Worm (Caenorhabditis elegans) whole organism, young adult: ENCODE measurements around the gene F31F4.11.
A peak's percentile ranks its signal among the peaks of the same experiment; 100 is the strongest.

ENCODE experiments used
- B0019.2 ChIP-seq: fragments of 200-800 bp; sonication (Bioruptor generic); conservative IDR thresholded peaks from 2 replicates; pipeline ENCODE4 v1.3.6; 2022; ENCODE audit warnings: missing genetic modification reagents, missing genetic modification characterization, missing compliant biosample characterization
- B0261.1 ChIP-seq: sonication (generic microtip); optimal IDR thresholded peaks from 2 replicates; lab custom pipeline; 2016; ENCODE audit warnings: mild to moderate bottlenecking, missing genetic modification characterization, moderate library complexity, missing compliant biosample characterization
- B0336.3 ChIP-seq: fragments of 200-800 bp; sonication (Bioruptor generic); IDR thresholded peaks from 2 replicates; pipeline ENCODE4 v1.3.6; 2022; ENCODE audit warnings: missing genetic modification characterization, missing compliant biosample characterization
- C17E4.6 ChIP-seq: fragments of 200-800 bp; sonication (Bioruptor generic); IDR thresholded peaks from 2 replicates; pipeline ENCODE4 v1.3.6; 2022; ENCODE audit warnings: missing genetic modification reagents, missing genetic modification characterization, missing compliant biosample characterization
- D2030.7 ChIP-seq: fragments of 200-800 bp; sonication (Bioruptor generic); IDR thresholded peaks from 2 replicates; pipeline ENCODE4 v1.3.6; 2022; ENCODE audit warnings: missing genetic modification reagents, missing genetic modification characterization, missing compliant biosample characterization
- F55B11.4 ChIP-seq: sonication (generic microtip); optimal IDR thresholded peaks from 2 replicates; lab custom pipeline; 2016; ENCODE audit warnings: missing compliant biosample characterization, missing genetic modification characterization, borderline replicate concordance; ENCODE audit not compliant: insufficient read depth
- F57A8.1 ChIP-seq: fragments of 200-800 bp; sonication (Bioruptor generic); optimal IDR thresholded peaks from 2 replicates; lab custom pipeline; 2018; ENCODE audit warnings: mild to moderate bottlenecking, missing genetic modification characterization, moderate library complexity, missing compliant biosample characterization
- F57C9.4 ChIP-seq: sonication (generic microtip); optimal IDR thresholded peaks from 2 replicates; lab custom pipeline; 2017; ENCODE audit warnings: mild to moderate bottlenecking, missing genetic modification characterization, missing compliant biosample characterization
- K12H6.12 ChIP-seq: fragments of 200-800 bp; sonication (Bioruptor generic); optimal IDR thresholded peaks from 2 replicates; lab custom pipeline; 2018; ENCODE audit warnings: mild to moderate bottlenecking, missing genetic modification characterization, missing compliant biosample characterization
- Y56A3A.18 ChIP-seq: fragments of 200-800 bp; sonication (Bioruptor generic); IDR thresholded peaks from 2 replicates; pipeline ENCODE4 v1.3.6; 2022; ENCODE audit warnings: missing genetic modification reagents, missing genetic modification characterization, missing compliant biosample characterization
- Y95B8A.8 ChIP-seq: fragments of 200-800 bp; sonication (Bioruptor generic); IDR thresholded peaks from 2 replicates; pipeline ENCODE4 v1.3.6; 2022; ENCODE audit warnings: missing genetic modification reagents, missing genetic modification characterization, missing compliant biosample characterization
- ama-1 ChIP-seq, 3 experiments: fragments of 150-350 bp in 1 of 3; sonication (generic microtip) in 2 of 3; optimal IDR thresholded peaks; 2 replicates each; lab custom pipeline; 2014 to 2018; ENCODE audit warnings: missing biosample characterization in 2 of 3, missing genetic modification characterization in 2 of 3, missing genetic modification reagents in 2 of 3
- athp-1 ChIP-seq: sonication (generic microtip); optimal IDR thresholded peaks from 2 replicates; lab custom pipeline; 2017; ENCODE audit warnings: mild to moderate bottlenecking, missing genetic modification characterization, missing compliant biosample characterization
- cebp-2 ChIP-seq: fragments of 200-800 bp; sonication (Bioruptor generic); IDR thresholded peaks from 2 replicates; pipeline ENCODE4 v1.3.6; 2022; ENCODE audit warnings: missing genetic modification characterization, missing compliant biosample characterization
- ceh-100 ChIP-seq: fragments of 200-800 bp; sonication (Bioruptor generic); IDR thresholded peaks from 2 replicates; pipeline ENCODE4 v1.3.6; 2022; ENCODE audit warnings: missing genetic modification reagents, missing genetic modification characterization, missing compliant biosample characterization
- ceh-27 ChIP-seq: fragments of 200-800 bp; sonication (Bioruptor generic); optimal IDR thresholded peaks from 2 replicates; lab custom pipeline; 2018; ENCODE audit warnings: mild to moderate bottlenecking, missing genetic modification characterization, moderate library complexity, missing compliant biosample characterization
- ceh-40 ChIP-seq: fragments of 200-800 bp; sonication (Bioruptor generic); IDR thresholded peaks from 2 replicates; pipeline ENCODE4 v1.3.6; 2022; ENCODE audit warnings: missing genetic modification characterization, missing compliant biosample characterization
- ceh-79 ChIP-seq: sonication (generic microtip); optimal IDR thresholded peaks from 2 replicates; lab custom pipeline; 2017; ENCODE audit warnings: mild to moderate bottlenecking, missing genetic modification characterization, missing compliant biosample characterization
- ceh-91 ChIP-seq: fragments of 200-800 bp; sonication (Bioruptor generic); IDR thresholded peaks from 2 replicates; pipeline ENCODE4 v1.3.6; 2022; ENCODE audit warnings: missing genetic modification reagents, missing genetic modification characterization, missing compliant biosample characterization
- die-1 ChIP-seq: sonication (generic microtip); optimal IDR thresholded peaks from 2 replicates; lab custom pipeline; 2016; ENCODE audit warnings: missing genotype, mild to moderate bottlenecking, missing genetic modification characterization, missing compliant biosample characterization
- dox-1 ChIP-seq: fragments of 200-800 bp; sonication (Bioruptor generic); IDR thresholded peaks from 2 replicates; pipeline ENCODE4 v1.3.6; 2022; ENCODE audit warnings: missing genetic modification reagents, missing genetic modification characterization, missing compliant biosample characterization
- gei-17 ChIP-seq: fragments of 200-800 bp; sonication (Bioruptor generic); optimal IDR thresholded peaks from 2 replicates; lab custom pipeline; 2018; ENCODE audit warnings: mild to moderate bottlenecking, missing genetic modification characterization, missing compliant biosample characterization
- hlh-12 ChIP-seq: sonication (generic microtip); optimal IDR thresholded peaks from 2 replicates; lab custom pipeline; 2016; ENCODE audit warnings: missing genetic modification characterization, missing compliant biosample characterization
- hmg-1.2 ChIP-seq: fragments of 200-800 bp; sonication (Bioruptor generic); IDR thresholded peaks from 2 replicates; pipeline ENCODE4 v1.3.6; 2022; ENCODE audit warnings: missing genetic modification reagents, missing genetic modification characterization, missing compliant biosample characterization
- madf-10 ChIP-seq: sonication (generic microtip); optimal IDR thresholded peaks from 2 replicates; lab custom pipeline; 2016; ENCODE audit warnings: mild to moderate bottlenecking, missing genetic modification characterization, missing compliant biosample characterization
- madf-3 ChIP-seq: fragments of 200-800 bp; sonication (Bioruptor generic); IDR thresholded peaks from 2 replicates; pipeline ENCODE4 v1.3.6; 2022; ENCODE audit warnings: missing genetic modification reagents, missing genetic modification characterization, missing compliant biosample characterization
- mes-4 ChIP-seq: sonication (generic microtip); optimal IDR thresholded peaks from 2 replicates; lab custom pipeline; 2016; ENCODE audit warnings: missing genotype, missing genetic modification characterization, missing compliant biosample characterization
- nfyb-1 ChIP-seq: fragments of 200-800 bp; sonication (Bioruptor generic); IDR thresholded peaks from 2 replicates; pipeline ENCODE4 v1.3.6; 2022; ENCODE audit warnings: missing genetic modification reagents, missing genetic modification characterization, missing compliant biosample characterization
- nhr-179 ChIP-seq: sonication (generic microtip); optimal IDR thresholded peaks from 2 replicates; lab custom pipeline; 2016; ENCODE audit warnings: mild to moderate bottlenecking, missing genetic modification characterization, missing compliant biosample characterization
- nhr-80 ChIP-seq: sonication (generic microtip); optimal IDR thresholded peaks from 2 replicates; lab custom pipeline; 2016; ENCODE audit warnings: missing genetic modification characterization, missing compliant biosample characterization
- rpc-1 ChIP-seq, 2 experiments: fragments of 150-350 bp in 1 of 2; sonication (generic microtip) in 1 of 2; optimal IDR thresholded peaks; 2 replicates each; lab custom pipeline; 2014 to 2018; ENCODE audit warnings: missing biosample characterization in 1 of 2, missing genetic modification characterization in 1 of 2, missing genetic modification reagents in 1 of 2, missing genotype in 1 of 2
- snpc-1.3 ChIP-seq: sonication (generic microtip); optimal IDR thresholded peaks from 2 replicates; lab custom pipeline; 2017; ENCODE audit warnings: missing genetic modification characterization, mild to moderate bottlenecking, missing compliant biosample characterization, antibody characterized with exemption, moderate library complexity, missing genotype, missing genetic modification reagents; ENCODE audit not compliant: insufficient read depth
- snpc-4 ChIP-seq, 5 experiments: fragments of 150-350 bp in 1 of 5; sonication (generic microtip) in 4 of 5; optimal IDR thresholded peaks; 2 replicates each; lab custom pipeline; 2014 to 2018; ENCODE audit warnings: missing genetic modification characterization in 5 of 5, missing biosample characterization in 3 of 5, antibody characterized with exemption in 2 of 5, mild to moderate bottlenecking in 2 of 5, missing compliant biosample characterization in 2 of 5, missing genotype in 2 of 5, moderate library complexity in 2 of 5, missing genetic modification reagents in 1 of 5
- sptf-2 ChIP-seq: fragments of 200-800 bp; sonication (Bioruptor generic); optimal IDR thresholded peaks from 2 replicates; lab custom pipeline; 2018; ENCODE audit warnings: mild to moderate bottlenecking, missing genetic modification characterization, missing compliant biosample characterization
- unc-130 ChIP-seq: sonication (generic microtip); optimal IDR thresholded peaks from 2 replicates; lab custom pipeline; 2016; ENCODE audit warnings: missing genetic modification reagents, missing genetic modification characterization, missing compliant biosample characterization
- unc-62 ChIP-seq: fragments of 150-350 bp; optimal IDR thresholded peaks from 2 replicates; lab custom pipeline; 2014; ENCODE audit warnings: missing biosample characterization, missing genetic modification reagents, missing genetic modification characterization
- zfh-2 ChIP-seq: fragments of 200-800 bp; sonication (Bioruptor generic); conservative IDR thresholded peaks from 2 replicates; pipeline ENCODE4 v1.3.6; 2022; ENCODE audit warnings: missing genetic modification reagents, missing genetic modification characterization, missing compliant biosample characterization
- ztf-18 ChIP-seq: sonication (generic microtip); optimal IDR thresholded peaks from 2 replicates; lab custom pipeline; 2016; ENCODE audit warnings: missing genotype, mild to moderate bottlenecking, missing genetic modification characterization, missing compliant biosample characterization
- ztf-3 ChIP-seq: fragments of 200-800 bp; sonication (Bioruptor generic); optimal IDR thresholded peaks from 2 replicates; lab custom pipeline; 2018; ENCODE audit warnings: mild to moderate bottlenecking, missing genetic modification characterization, missing compliant biosample characterization

Gene F31F4.11

ce11 chrV:622902-623301 is 41.3 kb downstream of the F31F4.11 start, which contains the start of gene F48G7.5:
Gene F48G7.5 (minus strand): TSS chrV:622935.
- TF ChIP-seq ztf-3 (GFP tag; lab: Kevin White, UChicago) (no peak), nhr-80 (tag; lab: Kevin White, UChicago) (no peak), F57A8.1 (no peak), madf-10 (tag; lab: Kevin White, UChicago) (no peak), mes-4 (tag; lab: Kevin White, UChicago) (no peak), snpc-1.3 (no peak), ztf-18 (tag; lab: Kevin White, UChicago) (no peak), unc-62 (GFP tag; lab: Kevin White, UChicago) (no peak), unc-130 (GFP tag; lab: Kevin White, UChicago) (no peak), nhr-179 (tag; lab: Kevin White, UChicago) (no peak), die-1 (tag; lab: Kevin White, UChicago) (no peak), B0261.1 (no peak), athp-1 (tag; lab: Kevin White, UChicago) (no peak), ceh-79 (no peak), Y56A3A.18 (GFP tag; lab: Robert Waterston, UW) (no peak), cebp-2 (no peak), gei-17 (GFP tag; lab: Kevin White, UChicago) (no peak)

DNA sequence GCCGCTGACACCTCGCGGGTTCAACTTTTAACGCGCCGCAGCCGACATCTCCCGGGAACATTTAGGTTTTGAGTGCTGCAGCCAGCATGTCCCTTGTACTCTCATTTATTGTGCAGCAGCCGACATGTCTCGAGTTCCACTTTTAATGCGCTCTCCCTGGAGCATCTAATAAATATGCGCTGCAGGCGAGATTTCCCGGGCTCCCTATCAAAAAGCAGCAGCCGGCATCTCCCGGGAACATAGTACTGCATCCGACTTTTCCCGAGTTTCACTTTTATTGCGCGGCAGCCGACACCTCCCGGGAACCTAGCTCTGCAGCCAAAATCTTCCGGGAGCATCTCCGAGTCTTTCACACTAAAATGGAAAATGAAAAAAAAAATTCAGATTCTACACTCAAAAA is 43.2 kb downstream of the F31F4.11 start:
- TF ChIP-seq sptf-2 (no peak), zfh-2 (GFP tag; lab: Robert Waterston, UW) (peak; percentile 51; the same call in 1 of the 2 replicates)
- TF ChIP-seq, all 124 proteins: peak for 1

- TF ChIP-seq C17E4.6 (no peak), snpc-1.3 (no peak), F57C9.4 (tag; lab: Kevin White, UChicago) (no peak), nhr-179 (tag; lab: Kevin White, UChicago) (no peak), ceh-100 (GFP tag; lab: Robert Waterston, UW) (no peak), K12H6.12 (peak; percentile 54), ceh-91 (GFP tag; lab: Robert Waterston, UW) (no peak), B0336.3 (GFP tag; lab: Robert Waterston, UW) (no peak), ama-1 (optimal IDR thresholded peaks at IDR 0.05; lab: Kevin White, UChicago) (no peak), ama-1 (GFP tag; optimal IDR thresholded peaks at IDR 0.05; lab: Kevin White, UChicago) (no peak), dox-1 (GFP tag; lab: Robert Waterston, UW) (peak; percentile 54), rpc-1 (optimal IDR thresholded peaks at IDR 0.05; lab: Kevin White, UChicago) (no peak), rpc-1 (tag; optimal IDR thresholded peaks at IDR 0.05; lab: Kevin White, UChicago) (no peak), hmg-1.2 (GFP tag; lab: Robert Waterston, UW) (peak; percentile 89), ceh-27 (GFP tag; lab: Kevin White, UChicago) (peak; percentile 41), D2030.7 (no peak), ceh-40 (GFP tag; lab: Robert Waterston, UW) (no peak), F55B11.4 (no peak), snpc-4 (GFP tag; optimal IDR thresholded peaks at IDR 0.05; lab: Kevin White, UChicago) (no peak), snpc-4 (tag; optimal IDR thresholded peaks at IDR 0.05; lab: Kevin White, UChicago) (peak in 1 of 4 experiments; percentile 54), nhr-80 (tag; lab: Kevin White, UChicago) (peak; percentile 20)
Measured at ce11 chrV:619054-619453, 45.2 kb downstream of the F31F4.11 start, which contains the start of gene F48G7.4. Gene F48G7.4 (plus strand): TSS chrV:619453.

DNA sequence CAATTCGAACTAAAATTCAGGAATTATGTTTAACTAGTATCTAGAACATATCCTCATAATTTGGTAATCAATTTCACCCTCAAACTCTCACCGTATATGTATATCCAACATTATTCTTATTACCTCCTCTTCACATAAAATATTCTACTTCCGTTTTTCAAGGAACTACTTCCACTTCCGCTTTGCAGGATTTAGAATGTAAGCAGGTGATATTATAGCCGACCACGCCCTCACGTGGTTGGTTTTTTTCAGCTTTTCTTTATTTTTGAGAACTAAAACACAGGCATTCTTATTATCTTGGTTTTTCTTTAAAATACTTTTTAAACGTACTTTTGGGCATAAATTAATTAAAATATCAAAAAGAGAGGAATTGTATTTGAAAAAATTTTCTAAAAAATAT is 46.3 kb downstream of the F31F4.11 start:
- TF ChIP-seq Y95B8A.8 (GFP tag; lab: Robert Waterston, UW): no peak
- no peak for TF ChIP-seq F57C9.4 (tag; lab: Kevin White, UChicago)
- no peak for TF ChIP-seq hlh-12 (tag; lab: Kevin White, UChicago)
- TF ChIP-seq B0019.2 (GFP tag; lab: Robert Waterston, UW): no peak
- TF ChIP-seq madf-3 (GFP tag; lab: Robert Waterston, UW): no peak
- TF ChIP-seq ceh-79: no peak
- TF ChIP-seq nfyb-1 (GFP tag; lab: Robert Waterston, UW): no peak
